3 fruit fly cellular contexts compared by ENCODE assay signal in the genomic region with DNA sequence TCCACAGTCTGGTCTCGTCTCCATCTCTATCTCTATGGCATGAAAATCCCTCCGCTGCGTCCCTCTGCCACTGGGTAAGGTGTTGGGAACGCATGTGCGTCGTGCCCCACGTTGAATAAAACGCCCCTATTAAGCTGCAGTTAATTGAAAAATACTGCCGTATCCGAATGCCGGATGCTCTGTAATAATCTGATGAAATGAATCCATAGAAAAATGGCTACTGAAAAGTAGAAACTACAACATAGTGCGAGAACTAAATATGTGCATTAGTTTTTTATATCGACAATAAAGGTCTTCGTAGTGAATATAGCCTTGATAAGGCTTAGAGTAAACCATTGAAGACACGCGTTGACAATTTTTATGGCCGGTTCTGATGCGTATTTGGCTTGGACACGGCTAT.
TF ChIP-seq lines count a peak whose summit lies in the region.

No protein-coding gene starts in this region.

- no peak for TF ChIP-seq CTCF in whole organism, embryonic (GFP tag; optimal IDR thresholded peaks at IDR 0.05; lab: Kevin White, UChicago)

TF ChIP-seq in whole organism, embryonic, 481 proteins besides CTCF, POLR2A, EP300 and RAD21 (continues in another document):
- 0 out of 2 replicates have a peak, but pooled peaks have one; percentile 17 for TF ChIP-seq dati (GFP tag; IDR thresholded peaks at IDR 0.05; lab: Robert Waterston, UW)
- peak; percentile 43 for TF ChIP-seq gcm (GFP tag; optimal IDR thresholded peaks at IDR 0.05; lab: Kevin White, UChicago)
- TF ChIP-seq CG13424 (tag; optimal IDR thresholded peaks at IDR 0.05; lab: Kevin White, UChicago) = peak; percentile 58
- TF ChIP-seq GATAe (GFP tag; conservative IDR thresholded peaks at IDR 0.05; lab: Robert Waterston, UW) = no peak
- TF ChIP-seq ewg (GFP tag; optimal IDR thresholded peaks at IDR 0.05; lab: Kevin White, UChicago) = peak; percentile 35
- TF ChIP-seq H2.0 (GFP tag; IDR thresholded peaks at IDR 0.05; lab: Robert Waterston, UW) = 0 out of 2 replicates have a peak, but pooled peaks have one; percentile 30
- TF ChIP-seq ttk (GFP tag; IDR thresholded peaks at IDR 0.05; lab: Robert Waterston, UW) = peak; percentile 56; the same call in 1 of the 2 replicates
- peak; percentile 55 for TF ChIP-seq CG17829 (tag; optimal IDR thresholded peaks at IDR 0.05; lab: Kevin White, UChicago)
- TF ChIP-seq Eip74EF (GFP tag; optimal IDR thresholded peaks at IDR 0.05; lab: Kevin White, UChicago) = peak in 1 of 2 experiments; percentile 52
- peak; percentile 52 for TF ChIP-seq CG9727 (GFP tag; optimal IDR thresholded peaks at IDR 0.05; lab: Kevin White, UChicago)
- TF ChIP-seq CG14860 (GFP tag; IDR thresholded peaks at IDR 0.05; lab: Robert Waterston, UW; ENCODE audit: partially characterized antibody) = no peak
- peak; percentile 8 for TF ChIP-seq jing (GFP tag; optimal IDR thresholded peaks at IDR 0.05; lab: Kevin White, UChicago)
- peak; percentile 50; the same call in 1 of the 2 replicates for TF ChIP-seq CG5953 (GFP tag; IDR thresholded peaks at IDR 0.05; lab: Robert Waterston, UW)
- TF ChIP-seq ken (GFP tag; IDR thresholded peaks at IDR 0.05; lab: Robert Waterston, UW) = peak; percentile 74; the same call in 2 of the 3 replicates
- TF ChIP-seq Abd-B (GFP tag; optimal IDR thresholded peaks at IDR 0.05; lab: Kevin White, UChicago) = peak; percentile 73
- TF ChIP-seq CG18262 (tag; optimal IDR thresholded peaks at IDR 0.05; lab: Kevin White, UChicago) = peak; percentile 70
- TF ChIP-seq al (GFP tag; IDR thresholded peaks at IDR 0.05; lab: Robert Waterston, UW) = no peak
- TF ChIP-seq abd-A (tag; optimal IDR thresholded peaks at IDR 0.05; lab: Kevin White, UChicago) = no peak
- peak; percentile 59 to 74 for TF ChIP-seq bsh (GFP tag; optimal IDR thresholded peaks at IDR 0.05; lab: Kevin White, UChicago)
- no peak for TF ChIP-seq CG12769 (tag; optimal IDR thresholded peaks at IDR 0.05; lab: Kevin White, UChicago)
- no peak for TF ChIP-seq slp2 (GFP tag; optimal IDR thresholded peaks at IDR 0.05; lab: Kevin White, UChicago)
- peak; percentile 14 for TF ChIP-seq CG4424 (GFP tag; optimal IDR thresholded peaks at IDR 0.05; lab: Kevin White, UChicago)
- TF ChIP-seq sim (GFP tag; IDR thresholded peaks at IDR 0.05; lab: Robert Waterston, UW) = 0 out of 2 replicates have a peak, but pooled peaks have one; percentile 50
- TF ChIP-seq CG14965 (GFP tag; optimal IDR thresholded peaks at IDR 0.05; lab: Kevin White, UChicago; ENCODE audit: borderline replicate concordance) = no peak
- 0 out of 2 replicates have a peak, but pooled peaks have one; percentile 22 for TF ChIP-seq CG10321 (GFP tag; IDR thresholded peaks at IDR 0.05; lab: Robert Waterston, UW)
- no peak for TF ChIP-seq Lhr (GFP tag; optimal IDR thresholded peaks at IDR 0.05; lab: Kevin White, UChicago)

TF ChIP-seq in whole organism, prepupa, 60 proteins besides CTCF, POLR2A, EP300 and RAD21 (continues in another document):
- TF ChIP-seq CG15336 (GFP tag; IDR thresholded peaks at IDR 0.05; lab: Robert Waterston, UW) (peak; percentile 83), CG34406 (GFP tag; optimal IDR thresholded peaks at IDR 0.05; lab: Kevin White, UChicago) (peak; percentile 20), acj6 (GFP tag; optimal IDR thresholded peaks at IDR 0.05; lab: Kevin White, UChicago) (peak; percentile 53), CG6808 (GFP tag; optimal IDR thresholded peaks at IDR 0.05; lab: Kevin White, UChicago) (peak; percentile 74), CG9139 (GFP tag; optimal IDR thresholded peaks at IDR 0.05; lab: Kevin White, UChicago) (peak; percentile 55), lz (GFP tag; optimal IDR thresholded peaks at IDR 0.05; lab: Kevin White, UChicago) (peak; percentile 13), Hr4 (GFP tag; optimal IDR thresholded peaks at IDR 0.05; lab: Kevin White, UChicago) (peak; percentile 70), Sox102F (GFP tag; optimal IDR thresholded peaks at IDR 0.05; lab: Kevin White, UChicago) (no peak), pdm3 (GFP tag; optimal IDR thresholded peaks at IDR 0.05; lab: Kevin White, UChicago) (peak; percentile 66), CG11294 (GFP tag; IDR thresholded peaks at IDR 0.05; lab: Robert Waterston, UW) (peak; percentile 41; the same call in 1 of the 2 replicates), Sox14 (GFP tag; optimal IDR thresholded peaks at IDR 0.05; lab: Kevin White, UChicago) (peak; percentile 68), Gug (GFP tag; IDR thresholded peaks at IDR 0.05; lab: Robert Waterston, UW) (peak; percentile 79), Eip93F (GFP tag; optimal IDR thresholded peaks at IDR 0.05; lab: Kevin White, UChicago) (no peak), CG8319 (GFP tag; optimal IDR thresholded peaks at IDR 0.05; lab: Kevin White, UChicago) (no peak), Eip75B (GFP tag; optimal IDR thresholded peaks at IDR 0.05; lab: Kevin White, UChicago) (peak; percentile 80), CG3919 (GFP tag; optimal IDR thresholded peaks at IDR 0.05; lab: Kevin White, UChicago) (peak; percentile 63), svp (GFP tag; lab: Kevin White, UChicago) (no peak), CG3032 (tag; optimal IDR thresholded peaks at IDR 0.05; lab: Kevin White, UChicago) (peak; percentile 82), dac (GFP tag; optimal IDR thresholded peaks at IDR 0.05; lab: Kevin White, UChicago) (peak; percentile 50), Sox15 (GFP tag; optimal IDR thresholded peaks at IDR 0.05; lab: Kevin White, UChicago) (no peak), CG7368 (GFP tag; optimal IDR thresholded peaks at IDR 0.05; lab: Kevin White, UChicago) (peak; percentile 35), dsx (GFP tag; optimal IDR thresholded peaks at IDR 0.05; lab: Kevin White, UChicago; ENCODE audit: poor library complexity, severe bottlenecking) (peak; percentile 84), eg (GFP tag; IDR thresholded peaks at IDR 0.05; lab: Robert Waterston, UW) (peak; percentile 73), CG11902 (GFP tag; optimal IDR thresholded peaks at IDR 0.05; lab: Kevin White, UChicago) (no peak), fd85E (GFP tag; optimal IDR thresholded peaks at IDR 0.05; lab: Kevin White, UChicago) (no peak), CG8632 (GFP tag; optimal IDR thresholded peaks at IDR 0.05; lab: Kevin White, UChicago) (peak; percentile 40), CG6792 (GFP tag; optimal IDR thresholded peaks at IDR 0.05; lab: Kevin White, UChicago) (peak; percentile 52), CG32006 (GFP tag; optimal IDR thresholded peaks at IDR 0.05; lab: Kevin White, UChicago) (peak; percentile 83), Lpt (GFP tag; optimal IDR thresholded peaks at IDR 0.05; lab: Kevin White, UChicago) (peak; percentile 26), topi (GFP tag; optimal IDR thresholded peaks at IDR 0.05; lab: Kevin White, UChicago) (peak; percentile 24)

TF ChIP-seq in whole organism, pupa, 21 proteins besides CTCF, POLR2A, EP300 and RAD21:
- peak; percentile 84 for TF ChIP-seq CG4496 (GFP tag; IDR thresholded peaks at IDR 0.05; lab: Robert Waterston, UW)
- TF ChIP-seq gl (tag; optimal IDR thresholded peaks at IDR 0.05; lab: Kevin White, UChicago) = peak; percentile 67
- TF ChIP-seq CG10348 (GFP tag; IDR thresholded peaks at IDR 0.05; lab: Robert Waterston, UW) = no peak
- peak; percentile 76 for TF ChIP-seq CG8159 (tag; optimal IDR thresholded peaks at IDR 0.05; lab: Kevin White, UChicago)
- peak; percentile 85 for TF ChIP-seq CG14655 (GFP tag; optimal IDR thresholded peaks at IDR 0.05; lab: Kevin White, UChicago)
- peak; percentile 79 for TF ChIP-seq CG9948 (tag; optimal IDR thresholded peaks at IDR 0.05; lab: Kevin White, UChicago)
- peak; percentile 70 for TF ChIP-seq rn (GFP tag; IDR thresholded peaks at IDR 0.05; lab: Robert Waterston, UW)
- TF ChIP-seq Pif1A (GFP tag; optimal IDR thresholded peaks at IDR 0.05; lab: Kevin White, UChicago) = peak; percentile 84
- TF ChIP-seq EcR (GFP tag; optimal IDR thresholded peaks at IDR 0.05; lab: Kevin White, UChicago) = no peak
- peak; percentile 82 for TF ChIP-seq CG15710 (tag; optimal IDR thresholded peaks at IDR 0.05; lab: Kevin White, UChicago)
- TF ChIP-seq fd96Ca (GFP tag; IDR thresholded peaks at IDR 0.05; lab: Robert Waterston, UW) = peak; percentile 89
- peak; percentile 71; the same call in 1 of the 2 replicates for TF ChIP-seq CG32121 (GFP tag; IDR thresholded peaks at IDR 0.05; lab: Robert Waterston, UW)
- peak; percentile 72 for TF ChIP-seq CG12605 (GFP tag; IDR thresholded peaks at IDR 0.05; lab: Robert Waterston, UW)
- TF ChIP-seq Pif1B (GFP tag; optimal IDR thresholded peaks at IDR 0.05; lab: Kevin White, UChicago) = peak; percentile 83
- TF ChIP-seq D1 (tag; optimal IDR thresholded peaks at IDR 0.05; lab: Kevin White, UChicago) = no peak
- TF ChIP-seq CG17806 (tag; optimal IDR thresholded peaks at IDR 0.05; lab: Kevin White, UChicago) = peak; percentile 80
- peak; percentile 83 for TF ChIP-seq CG8301 (tag; optimal IDR thresholded peaks at IDR 0.05; lab: Kevin White, UChicago)
- TF ChIP-seq CG13204 (GFP tag; optimal IDR thresholded peaks at IDR 0.05; lab: Kevin White, UChicago) = peak; percentile 68
- TF ChIP-seq CG34367 (tag; optimal IDR thresholded peaks at IDR 0.05; lab: Kevin White, UChicago) = peak; percentile 71
- TF ChIP-seq Snoo (tag; optimal IDR thresholded peaks at IDR 0.05; lab: Kevin White, UChicago) = no peak
- TF ChIP-seq Ets98B (GFP tag; IDR thresholded peaks at IDR 0.05; lab: Robert Waterston, UW) = peak; percentile 84

Comparison
In these comparisons a context has a peak if more than half of its experiments do, and no peak if none do; other contexts are left out.
1. Of the 7 proteins assayed by ChIP-seq in both whole organism, embryonic and whole organism, prepupa: peak only in whole organism, embryonic: Blimp-1 and Sox102F; only in whole organism, prepupa: CG16779 and Lpt; in both: Gug; in neither: 2.